Fruit fly (Drosophila melanogaster): Measurements from ENCODE around the gene sc.

sc gene

DNA sequence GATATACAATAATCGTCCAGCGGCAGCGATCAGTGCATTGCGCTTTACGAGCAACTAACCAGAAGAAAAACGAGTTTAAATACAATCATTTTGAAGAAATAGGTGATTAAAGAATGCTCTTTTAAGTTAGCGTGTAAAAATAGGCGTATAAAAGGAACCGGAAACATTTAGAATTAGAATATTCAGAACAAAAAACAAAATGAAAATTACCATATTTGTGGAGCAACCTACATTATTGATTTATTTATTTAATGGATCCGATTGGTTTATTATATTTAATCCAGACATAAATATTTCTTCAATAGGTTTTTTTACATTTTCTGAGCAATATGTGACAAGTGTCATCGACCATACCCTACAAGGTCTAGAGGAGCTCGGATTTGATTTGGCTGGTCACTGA, 17.5 kb upstream of the sc start:
- TF ChIP-seq psq (optimal IDR thresholded peaks at IDR 0.05): no peak
- no peak for TF ChIP-seq usp (GFP tag; optimal IDR thresholded peaks at IDR 0.05)
- no peak for TF ChIP-seq pan (optimal IDR thresholded peaks at IDR 0.05)
- no peak for TF ChIP-seq EcR (GFP tag; optimal IDR thresholded peaks at IDR 0.05)
- TF ChIP-seq Dll (optimal IDR thresholded peaks at IDR 0.05): no peak
- no peak for TF ChIP-seq CG8478 (optimal IDR thresholded peaks at IDR 0.05)

DNA sequence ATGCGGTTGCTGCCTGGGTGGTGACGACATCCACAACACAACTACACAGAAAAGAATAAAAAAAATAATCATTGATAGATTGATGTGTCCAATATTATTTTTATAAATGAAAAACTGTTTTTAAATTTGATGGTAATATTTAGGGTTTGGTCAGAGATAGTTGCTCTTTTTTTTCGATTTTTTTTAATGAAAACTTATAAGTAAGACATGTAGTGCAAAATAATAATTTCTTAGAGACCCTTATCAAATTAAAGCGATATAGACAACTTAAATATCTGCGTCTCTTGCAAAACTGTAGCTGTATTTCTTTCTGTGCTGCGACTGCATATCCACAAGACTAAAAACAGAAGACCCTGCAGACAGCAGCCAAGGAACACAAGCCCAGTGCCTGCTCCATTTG, 16.3 kb upstream of the sc start:
- TF ChIP-seq usp (GFP tag; optimal IDR thresholded peaks at IDR 0.05) (no peak), EcR (GFP tag; optimal IDR thresholded peaks at IDR 0.05) (no peak), psq (optimal IDR thresholded peaks at IDR 0.05) (no peak), CG8478 (optimal IDR thresholded peaks at IDR 0.05) (no peak), Dll (optimal IDR thresholded peaks at IDR 0.05) (no peak), pan (optimal IDR thresholded peaks at IDR 0.05) (no peak)

DNA sequence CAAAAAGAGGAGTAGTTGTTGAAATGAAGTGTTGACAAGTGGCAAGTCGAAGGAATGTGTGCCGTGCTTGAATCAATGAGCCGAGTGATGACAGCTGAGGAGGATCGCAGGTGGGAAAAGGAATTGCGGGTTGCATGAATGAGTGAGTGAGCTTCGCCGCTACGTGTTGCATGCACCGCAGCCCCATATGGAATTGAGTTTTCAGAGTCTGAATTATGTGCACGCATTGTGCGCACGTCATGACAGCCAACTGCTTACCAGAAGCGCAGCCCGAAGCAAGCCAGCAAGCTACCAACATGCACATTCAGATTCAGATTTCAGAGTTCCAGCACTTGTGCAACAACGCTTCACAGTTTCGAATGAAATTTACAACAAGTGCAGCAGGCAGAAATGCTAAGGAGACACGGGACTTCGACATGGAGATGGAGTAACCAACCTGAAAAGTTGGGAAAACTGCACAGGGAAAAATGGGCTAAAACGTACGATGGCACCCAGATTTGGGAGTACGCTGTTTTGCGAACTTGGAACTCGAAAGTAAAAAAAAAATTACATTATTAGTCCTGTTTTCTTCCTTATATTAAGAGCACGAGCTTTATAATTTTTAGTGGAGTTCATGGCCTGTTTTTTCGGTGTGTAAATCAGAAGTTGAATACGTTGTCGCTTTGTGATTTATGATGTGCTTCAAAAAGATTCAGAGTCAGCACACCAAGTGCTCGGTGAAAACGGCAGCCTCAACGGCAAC, 9.9 kb upstream of the sc start:
- TF ChIP-seq usp (GFP tag; optimal IDR thresholded peaks at IDR 0.05) (no peak), EcR (GFP tag; optimal IDR thresholded peaks at IDR 0.05) (no peak), psq (optimal IDR thresholded peaks at IDR 0.05) (no peak), CG8478 (optimal IDR thresholded peaks at IDR 0.05) (no peak), Dll (optimal IDR thresholded peaks at IDR 0.05) (no peak), pan (optimal IDR thresholded peaks at IDR 0.05) (no peak)

DNA sequence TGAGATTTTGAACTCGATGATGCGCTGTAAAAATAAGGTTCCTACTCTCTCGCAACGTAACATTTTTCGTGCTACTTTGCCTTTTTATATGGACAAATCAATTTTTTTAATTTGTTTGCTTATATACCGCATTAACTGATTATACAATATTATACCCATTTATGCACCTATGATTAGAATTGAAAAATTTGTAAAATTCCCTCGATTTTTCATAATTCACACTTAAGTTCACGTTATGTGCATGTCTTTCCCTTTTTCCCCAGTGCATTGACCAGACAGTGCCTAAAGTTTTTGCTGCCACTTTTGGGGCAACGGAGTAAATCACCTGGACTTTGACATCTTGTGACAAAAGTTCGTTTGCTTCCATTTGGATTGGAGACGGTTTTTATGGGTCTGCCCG, 5.4 kb upstream of the sc start:
- TF ChIP-seq CG8478 (optimal IDR thresholded peaks at IDR 0.05) (no peak), EcR (GFP tag; optimal IDR thresholded peaks at IDR 0.05) (no peak), pan (optimal IDR thresholded peaks at IDR 0.05) (no peak), psq (optimal IDR thresholded peaks at IDR 0.05) (no peak), Dll (optimal IDR thresholded peaks at IDR 0.05) (no peak), usp (GFP tag; optimal IDR thresholded peaks at IDR 0.05) (no peak)

DNA sequence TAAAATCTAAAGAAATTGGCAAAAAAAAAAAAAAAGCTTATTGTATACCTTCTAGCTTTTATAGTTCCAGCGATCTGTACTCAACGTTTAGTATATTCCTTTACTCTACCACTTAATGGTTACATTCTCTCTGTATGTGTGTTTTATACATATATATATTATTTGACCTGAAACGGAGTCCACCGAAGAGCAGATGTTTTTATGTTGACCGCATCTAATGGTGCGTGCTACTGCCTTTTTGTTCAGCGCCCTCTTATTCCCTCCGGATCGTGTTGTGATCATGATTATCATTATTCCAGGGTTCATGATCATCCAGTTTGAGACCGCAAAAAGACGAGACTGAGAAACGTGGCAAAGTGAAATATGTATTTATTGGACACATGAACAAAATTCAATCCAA, 3.6 kb upstream of the sc start:
- TF ChIP-seq CG8478 (optimal IDR thresholded peaks at IDR 0.05) (no peak), EcR (GFP tag; optimal IDR thresholded peaks at IDR 0.05) (no peak), Dll (optimal IDR thresholded peaks at IDR 0.05) (no peak), usp (GFP tag; optimal IDR thresholded peaks at IDR 0.05) (no peak), pan (optimal IDR thresholded peaks at IDR 0.05) (no peak), psq (optimal IDR thresholded peaks at IDR 0.05) (no peak)

DNA sequence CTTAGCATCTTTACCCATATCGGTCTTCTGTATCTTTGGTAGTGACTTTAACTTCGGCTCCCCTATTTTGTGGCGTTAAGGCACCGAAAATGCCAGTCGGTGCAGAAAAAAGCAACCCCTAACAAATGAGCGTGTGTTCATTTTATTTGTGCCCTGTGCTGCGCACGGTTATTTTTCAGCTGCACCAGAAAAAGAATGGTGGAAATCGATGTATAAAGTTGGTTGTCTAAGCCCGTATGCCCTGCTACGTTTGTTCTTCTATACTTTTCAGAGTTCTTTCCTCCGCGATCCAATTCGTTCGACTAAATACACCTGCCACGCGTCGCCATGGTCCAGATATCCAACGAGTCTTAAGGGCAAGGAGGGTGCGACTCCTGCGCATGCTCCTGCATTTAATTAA, 2.9 kb upstream of the sc start:
- TF ChIP-seq CG8478 (optimal IDR thresholded peaks at IDR 0.05): no peak
- no peak for TF ChIP-seq EcR (GFP tag; optimal IDR thresholded peaks at IDR 0.05)
- TF ChIP-seq Dll (optimal IDR thresholded peaks at IDR 0.05): no peak
- no peak for TF ChIP-seq usp (GFP tag; optimal IDR thresholded peaks at IDR 0.05)
- no peak for TF ChIP-seq psq (optimal IDR thresholded peaks at IDR 0.05)
- no peak for TF ChIP-seq pan (optimal IDR thresholded peaks at IDR 0.05)

DNA sequence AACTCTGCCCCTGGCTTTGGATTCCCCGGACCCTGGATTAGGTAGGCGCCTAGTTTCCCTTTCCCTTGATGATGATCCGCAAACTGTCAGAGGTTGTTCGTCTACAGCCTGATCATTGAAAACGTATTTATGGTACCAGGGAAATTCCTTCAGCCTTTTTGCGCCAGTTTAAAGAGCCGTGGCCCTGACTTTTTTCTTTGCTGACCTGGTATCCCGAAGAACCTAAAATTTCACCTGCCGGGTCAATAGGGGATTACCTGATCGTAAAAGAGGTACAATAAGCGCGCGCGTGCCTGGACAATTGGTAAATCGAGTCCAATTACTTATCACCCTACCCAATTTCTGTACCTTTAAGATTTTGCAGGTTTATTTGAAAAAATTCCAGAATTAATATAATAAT, 3.9 kb downstream of the sc start:
- TF ChIP-seq pan (optimal IDR thresholded peaks at IDR 0.05) (no peak), Dll (optimal IDR thresholded peaks at IDR 0.05) (no peak), EcR (GFP tag; optimal IDR thresholded peaks at IDR 0.05) (no peak), psq (optimal IDR thresholded peaks at IDR 0.05) (no peak), CG8478 (optimal IDR thresholded peaks at IDR 0.05) (no peak), usp (GFP tag; optimal IDR thresholded peaks at IDR 0.05) (no peak)

DNA sequence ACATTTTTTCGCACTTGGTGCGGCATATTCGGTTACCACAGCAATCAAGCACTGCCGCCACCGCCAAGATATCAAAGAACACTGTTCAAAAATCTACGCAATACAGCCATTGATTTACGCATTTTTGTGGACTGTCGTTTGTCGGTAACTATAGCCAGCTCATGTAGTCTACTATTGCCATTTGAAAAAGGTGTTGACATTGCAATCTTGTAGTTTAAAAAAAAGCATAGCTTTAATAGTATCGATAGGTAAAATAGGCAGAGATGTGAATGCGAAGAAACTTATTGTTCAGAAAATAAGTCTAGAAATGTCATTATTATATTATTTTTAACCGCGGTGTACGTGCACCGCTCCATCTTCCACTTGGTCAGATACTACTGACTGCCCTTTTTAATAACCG, 10.4 kb downstream of the sc start:
- TF ChIP-seq usp (GFP tag; optimal IDR thresholded peaks at IDR 0.05) (no peak), Dll (optimal IDR thresholded peaks at IDR 0.05) (no peak), pan (optimal IDR thresholded peaks at IDR 0.05) (no peak), CG8478 (optimal IDR thresholded peaks at IDR 0.05) (no peak), EcR (GFP tag; optimal IDR thresholded peaks at IDR 0.05) (no peak), psq (optimal IDR thresholded peaks at IDR 0.05) (no peak)

DNA sequence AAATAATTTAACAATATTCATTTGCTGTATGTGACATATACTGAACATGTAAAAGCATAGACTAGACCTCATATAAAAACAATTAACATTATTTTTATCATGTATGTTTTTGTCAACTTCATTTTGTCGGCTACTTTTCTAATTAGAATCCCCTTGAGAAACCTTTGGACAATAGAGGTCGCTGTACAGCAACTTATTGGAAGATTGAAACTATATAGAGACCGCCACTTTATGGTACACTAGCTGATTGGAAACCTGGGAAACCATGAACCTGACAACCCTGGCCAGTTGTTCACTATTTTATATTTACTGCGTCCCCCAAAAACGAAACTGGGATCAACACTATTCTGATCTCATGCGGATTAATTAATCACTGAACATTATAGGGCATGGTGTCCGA, 11.6 kb downstream of the sc start:
- no peak for TF ChIP-seq CG8478 (optimal IDR thresholded peaks at IDR 0.05)
- TF ChIP-seq usp (GFP tag; optimal IDR thresholded peaks at IDR 0.05): no peak
- no peak for TF ChIP-seq psq (optimal IDR thresholded peaks at IDR 0.05)
- TF ChIP-seq Dll (optimal IDR thresholded peaks at IDR 0.05): no peak
- no peak for TF ChIP-seq EcR (GFP tag; optimal IDR thresholded peaks at IDR 0.05)
- TF ChIP-seq pan (optimal IDR thresholded peaks at IDR 0.05): no peak

DNA sequence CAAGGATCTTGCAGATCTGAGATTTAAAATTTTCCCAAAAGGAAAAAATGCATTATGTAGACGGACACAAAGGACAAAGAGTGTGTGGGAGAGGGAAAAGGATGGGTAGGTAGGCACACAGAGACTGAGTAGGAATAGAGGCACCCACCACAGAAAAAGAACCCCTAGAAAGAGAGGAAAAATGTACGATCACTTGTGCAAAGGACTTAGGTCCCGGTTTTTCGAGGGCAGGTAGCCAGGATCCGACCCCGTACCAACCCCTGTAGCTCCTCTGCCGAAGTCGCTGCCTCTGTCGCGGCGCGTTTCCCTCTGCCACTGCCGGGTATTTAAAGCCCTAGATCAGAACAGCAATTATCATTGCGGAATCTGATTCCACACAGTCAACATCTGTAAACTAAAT, 13.5 kb downstream of the sc start:
- TF ChIP-seq CG8478 (optimal IDR thresholded peaks at IDR 0.05) (no peak), EcR (GFP tag; optimal IDR thresholded peaks at IDR 0.05) (no peak), psq (optimal IDR thresholded peaks at IDR 0.05) (no peak), Dll (optimal IDR thresholded peaks at IDR 0.05) (no peak), pan (optimal IDR thresholded peaks at IDR 0.05) (no peak), usp (GFP tag; optimal IDR thresholded peaks at IDR 0.05) (no peak)

DNA sequence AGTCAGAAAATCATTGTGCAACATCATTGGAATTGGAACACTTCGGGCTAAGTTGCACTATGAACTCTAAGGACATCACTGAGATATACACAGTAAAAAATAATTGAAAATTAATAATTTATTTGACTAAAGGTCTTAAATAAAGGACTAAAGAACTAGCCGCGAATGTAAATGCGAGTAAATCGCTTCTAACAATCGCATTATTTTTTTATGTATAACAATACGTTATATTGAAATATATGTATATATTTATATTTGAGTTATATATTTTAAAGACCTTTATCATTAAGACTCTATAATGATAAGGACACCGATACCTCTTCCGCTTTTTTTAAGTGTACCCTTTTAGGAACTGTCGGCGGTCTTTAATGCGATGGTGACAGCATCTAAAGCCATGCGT, 18.5 kb downstream of the sc start:
- TF ChIP-seq EcR (GFP tag; optimal IDR thresholded peaks at IDR 0.05) (no peak), Dll (optimal IDR thresholded peaks at IDR 0.05) (no peak), CG8478 (optimal IDR thresholded peaks at IDR 0.05) (no peak), psq (optimal IDR thresholded peaks at IDR 0.05) (no peak), pan (optimal IDR thresholded peaks at IDR 0.05) (no peak), usp (GFP tag; optimal IDR thresholded peaks at IDR 0.05) (no peak)

DNA sequence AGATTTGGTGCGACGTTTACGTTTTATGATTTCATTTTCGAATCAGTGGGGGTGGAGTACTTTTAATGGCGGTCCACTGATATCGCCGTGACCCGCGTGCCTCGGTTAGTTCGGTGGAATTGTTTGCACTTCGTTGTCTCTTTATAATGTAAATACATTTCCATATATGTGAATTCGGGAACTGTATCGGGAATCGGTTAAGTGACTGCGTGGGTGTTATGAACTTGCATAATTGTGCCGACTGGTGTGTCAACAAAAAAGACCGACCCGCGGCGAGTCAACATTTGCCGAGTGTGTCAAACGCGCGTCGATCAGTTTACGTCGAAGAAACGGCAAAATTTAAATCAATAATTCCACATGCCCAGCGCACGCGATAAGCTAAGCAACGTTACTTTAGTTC, 27.5 kb downstream of the sc start:
- no peak for TF ChIP-seq pan (optimal IDR thresholded peaks at IDR 0.05)
- TF ChIP-seq usp (GFP tag; optimal IDR thresholded peaks at IDR 0.05): no peak
- no peak for TF ChIP-seq psq (optimal IDR thresholded peaks at IDR 0.05)
- TF ChIP-seq EcR (GFP tag; optimal IDR thresholded peaks at IDR 0.05): no peak
- TF ChIP-seq CG8478 (optimal IDR thresholded peaks at IDR 0.05): no peak
- TF ChIP-seq Dll (optimal IDR thresholded peaks at IDR 0.05): no peak

DNA sequence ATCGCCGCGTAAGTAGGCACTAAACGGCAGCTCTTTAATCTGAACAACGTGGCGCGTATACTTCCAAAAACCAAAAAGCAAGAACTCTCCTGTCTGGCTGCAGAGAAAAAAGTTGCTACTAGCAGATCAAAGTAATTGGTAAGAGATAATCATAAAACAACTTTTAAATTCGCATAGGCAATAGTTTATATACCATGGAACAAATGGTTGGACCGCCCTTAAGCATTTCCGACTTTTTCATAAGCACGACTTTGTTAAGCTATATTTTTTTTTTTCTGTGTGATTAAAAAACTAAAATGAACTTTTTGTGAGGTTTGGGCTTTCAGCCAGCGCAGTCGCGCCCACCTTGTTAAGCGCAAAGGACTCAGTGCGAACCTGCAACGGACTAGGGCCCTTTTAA, 29.7 kb downstream of the sc start:
- TF ChIP-seq usp (GFP tag; optimal IDR thresholded peaks at IDR 0.05) (no peak), pan (optimal IDR thresholded peaks at IDR 0.05) (no peak), psq (optimal IDR thresholded peaks at IDR 0.05) (no peak), CG8478 (optimal IDR thresholded peaks at IDR 0.05) (no peak), Dll (optimal IDR thresholded peaks at IDR 0.05) (no peak), EcR (GFP tag; optimal IDR thresholded peaks at IDR 0.05) (no peak)
